Worm (Caenorhabditis elegans): ENCODE results near the gene T16G1.18.
"Not testable (repeated sequence)": the region's sequence is repeated elsewhere in the genome, so short reads cannot be mapped to it uniquely, and the experiment has no call there.

Gene T16G1.18

ce11 chrV:12967925-12968327 is 16.8 kb downstream of the T16G1.18 start, which contains the start of gene R186.8 (continued):
- 0 out of 2 replicates have a peak, but pooled peaks have one; percentile 49 for TF ChIP-seq egl-44 (GFP tag; IDR thresholded peaks at IDR 0.05)
- peak; percentile 91 to 94 for TF ChIP-seq let-607 (tag; optimal IDR thresholded peaks at IDR 0.05)
- 0 out of 2 replicates have a peak, but pooled peaks have one; percentile 56 for TF ChIP-seq egl-18 (GFP tag; IDR thresholded peaks at IDR 0.05)
- peak; percentile 83 for TF ChIP-seq lin-40 (tag; optimal IDR thresholded peaks at IDR 0.05)
- TF ChIP-seq B0336.3 (GFP tag; IDR thresholded peaks at IDR 0.05), result peak; percentile 76; the same call in 1 of the 2 replicates
- peak; percentile 19 for TF ChIP-seq dpl-1 (GFP tag; optimal IDR thresholded peaks at IDR 0.05)
- TF ChIP-seq ceh-27 (GFP tag; optimal IDR thresholded peaks at IDR 0.05), result peak; percentile 40
- TF ChIP-seq snpc-4 (GFP tag; optimal IDR thresholded peaks at IDR 0.05), result not testable (repeated sequence)
- TF ChIP-seq snpc-4 (tag; optimal IDR thresholded peaks at IDR 0.05), result peak in 2 of 4 experiments; percentile 58 to 64
- peak; percentile 76 for TF ChIP-seq lsl-1 (GFP tag; optimal IDR thresholded peaks at IDR 0.05)
- peak; percentile 63 for TF ChIP-seq somi-1 (GFP tag; optimal IDR thresholded peaks at IDR 0.05)
- 0 out of 2 replicates have a peak, but pooled peaks have one; percentile 18 for TF ChIP-seq ztf-28 (GFP tag; IDR thresholded peaks at IDR 0.05)
- 0 out of 2 replicates have a peak, but pooled peaks have one; percentile 7 for TF ChIP-seq ztf-6 (GFP tag; IDR thresholded peaks at IDR 0.05)
- TF ChIP-seq nfyb-1 (GFP tag; IDR thresholded peaks at IDR 0.05), result peak; percentile 86
- TF ChIP-seq cebp-1 (GFP tag; IDR thresholded peaks at IDR 0.05), result peak; percentile 57; the same call in 1 of the 2 replicates
- peak; percentile 58 for TF ChIP-seq cebp-1 (tag; optimal IDR thresholded peaks at IDR 0.05)
- peak; percentile 78 for TF ChIP-seq ekl-4 (GFP tag; IDR thresholded peaks at IDR 0.05)
- TF ChIP-seq ceh-100 (GFP tag; IDR thresholded peaks at IDR 0.05), result peak; percentile 72
- peak; percentile 79 for TF ChIP-seq D2030.7 (GFP tag; IDR thresholded peaks at IDR 0.05)
- peak; percentile 60 for TF ChIP-seq tbp1 (GFP tag; optimal IDR thresholded peaks at IDR 0.05)
- peak; percentile 63; the same call in 1 of the 2 replicates for TF ChIP-seq B0019.2 (GFP tag; conservative IDR thresholded peaks at IDR 0.05)

DNA sequence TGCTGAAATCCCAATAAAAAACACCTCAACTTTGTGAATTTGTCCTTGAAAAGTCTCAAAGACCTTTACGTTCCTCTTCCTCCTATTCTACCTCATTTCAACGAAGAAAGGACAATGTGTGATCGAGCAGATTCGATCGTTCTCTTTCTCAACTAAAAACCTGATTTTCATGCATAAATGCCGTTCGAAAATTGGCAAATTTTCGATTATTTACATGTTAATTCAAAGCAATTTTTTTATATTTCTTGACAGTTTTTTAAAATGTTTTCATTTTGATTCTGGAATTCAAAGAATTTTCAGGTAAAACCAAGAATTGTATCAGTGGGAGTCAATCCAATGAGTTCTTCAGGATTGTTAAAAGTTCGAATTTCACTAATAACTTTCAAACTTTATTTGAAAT is 17.5 kb downstream of the T16G1.18 start, which contains the start of gene lin-46:
lin-46 (plus strand) TSS at position 301 of the 400 bp plus-strand sequence.
- TF ChIP-seq hlh-12 (tag; optimal IDR thresholded peaks at IDR 0.05) (no peak), dox-1 (GFP tag; IDR thresholded peaks at IDR 0.05) (no peak), ccch-3 (GFP tag; optimal IDR thresholded peaks at IDR 0.05) (no peak), unc-62 (GFP tag; optimal IDR thresholded peaks at IDR 0.05) (no peak), repo-1 (tag; optimal IDR thresholded peaks at IDR 0.05) (no peak), C17E4.6 (GFP tag; IDR thresholded peaks at IDR 0.05) (no peak), F39B2.1 (GFP tag; IDR thresholded peaks at IDR 0.05) (no peak), F49E8.2 (tag; optimal IDR thresholded peaks at IDR 0.05; ENCODE audit: insufficient read depth) (no peak), C06A6.2 (GFP tag; conservative IDR thresholded peaks at IDR 0.05) (no peak), F33H1.4 (GFP tag; IDR thresholded peaks at IDR 0.05) (no peak), ekl-4 (GFP tag; IDR thresholded peaks at IDR 0.05) (no peak), lsl-1 (GFP tag; optimal IDR thresholded peaks at IDR 0.05) (no peak), tbx-9 (tag; optimal IDR thresholded peaks at IDR 0.05; ENCODE audit: borderline replicate concordance) (no peak)

- TF ChIP-seq attf-6 (GFP tag; IDR thresholded peaks at IDR 0.05) (no peak), dpl-1 (GFP tag; optimal IDR thresholded peaks at IDR 0.05) (peak; percentile 6), lin-35 (GFP tag; optimal IDR thresholded peaks at IDR 0.05) (peak in 1 of 3 experiments; percentile 63), hmg-1.2 (GFP tag; IDR thresholded peaks at IDR 0.05) (peak; percentile 26; the same call in 1 of the 2 replicates), efl-1 (GFP tag; optimal IDR thresholded peaks at IDR 0.05) (peak; percentile 32), mcd-1 (GFP tag; IDR thresholded peaks at IDR 0.05) (peak; percentile 42; the same call in 1 of the 2 replicates), F52B5.7 (tag; optimal IDR thresholded peaks at IDR 0.05) (no peak)
These were observed 19.6 kb downstream of the T16G1.18 start, which contains the start of gene pnn-1 for ce11 chrV:12970575-12971160. Gene pnn-1 (plus strand): TSS chrV:12971110.
